Fruit fly (Drosophila melanogaster) whole organism, embryonic: ENCODE measurements around the gene Pvr.

Experiments used
- Adf1 ChIP-seq: fragments of 200-800 bp; sonication (Bioruptor generic); IDR thresholded peaks from 2 replicates; pipeline ENCODE4 v1.3.6; 2022; ENCODE audit warnings: missing biosample characterization, missing genetic modification characterization
- Aef1 ChIP-seq: fragments of 200-800 bp; sonication (Bioruptor generic); IDR thresholded peaks from 3 replicates; pipeline ENCODE4 v1.3.6; 2022; ENCODE audit warnings: missing biosample characterization, missing genetic modification characterization
- B-H2 ChIP-seq: fragments of 200-800 bp; sonication (Bioruptor generic); optimal IDR thresholded peaks from 2 replicates; lab custom pipeline; 2018; ENCODE audit warnings: missing biosample characterization, mild to moderate bottlenecking, missing genetic modification characterization
- BEAF-32 ChIP-seq: fragments of 200-800 bp; sonication (Bioruptor generic); optimal IDR thresholded peaks from 3 replicates; lab custom pipeline; 2017; ENCODE audit warnings: missing biosample characterization, missing genetic modification characterization, mild to moderate bottlenecking, moderate library complexity, missing genetic modification reagents
- C15 ChIP-seq: fragments of 200-800 bp; sonication (Bioruptor generic); IDR thresholded peaks from 3 replicates; pipeline ENCODE4 v1.3.6; 2022; ENCODE audit warnings: missing biosample characterization, missing genetic modification characterization
- CG10274 ChIP-seq: fragments of 200-800 bp; sonication (Bioruptor generic); optimal IDR thresholded peaks from 3 replicates; lab custom pipeline; 2017; ENCODE audit warnings: missing biosample characterization, mild to moderate bottlenecking, missing genetic modification characterization
- CG10979 ChIP-seq: fragments of 200-800 bp; sonication (Bioruptor generic); optimal IDR thresholded peaks from 2 replicates; lab custom pipeline; 2018; ENCODE audit warnings: missing biosample characterization, mild to moderate bottlenecking, missing genetic modification characterization, moderate library complexity
- CG12219 ChIP-seq: fragments of 200-800 bp; sonication (Bioruptor generic); optimal IDR thresholded peaks from 3 replicates; lab custom pipeline; 2018; ENCODE audit warnings: missing biosample characterization, mild to moderate bottlenecking, missing genetic modification characterization
- CG15011 ChIP-seq: fragments of 200-800 bp; sonication (Bioruptor generic); optimal IDR thresholded peaks from 3 replicates; lab custom pipeline; 2018; ENCODE audit warnings: missing biosample characterization, mild to moderate bottlenecking, missing genetic modification characterization
- CG15601 ChIP-seq: fragments of 200-800 bp; sonication (Bioruptor generic); optimal IDR thresholded peaks from 3 replicates; lab custom pipeline; 2019; ENCODE audit warnings: missing biosample characterization, mild to moderate bottlenecking, missing genetic modification characterization, moderate library complexity
- CG15696 ChIP-seq: fragments of 200-800 bp; sonication (Bioruptor generic); optimal IDR thresholded peaks from 2 replicates; lab custom pipeline; 2019; ENCODE audit warnings: missing biosample characterization, mild to moderate bottlenecking, missing genetic modification characterization, moderate library complexity
- CG1603 ChIP-seq: fragments of 200-800 bp; sonication (Bioruptor generic); optimal IDR thresholded peaks from 2 replicates; lab custom pipeline; 2019; ENCODE audit warnings: missing biosample characterization, mild to moderate bottlenecking, missing genetic modification characterization, moderate library complexity
- CG17802 ChIP-seq: fragments of 200-800 bp; sonication (Bioruptor generic); optimal IDR thresholded peaks from 2 replicates; lab custom pipeline; 2018; ENCODE audit warnings: missing biosample characterization, mild to moderate bottlenecking, missing genetic modification characterization, moderate library complexity
- CG2712 ChIP-seq: fragments of 200-800 bp; optimal IDR thresholded peaks from 3 replicates; lab custom pipeline; 2019; ENCODE audit warnings: missing biosample characterization, mild to moderate bottlenecking, missing genetic modification characterization, moderate library complexity
- CG30431 ChIP-seq: fragments of 200-800 bp; sonication (Bioruptor generic); optimal IDR thresholded peaks from 2 replicates; lab custom pipeline; 2017; ENCODE audit warnings: missing biosample characterization, missing genetic modification characterization
- CG3847 ChIP-seq: fragments of 200-800 bp; sonication (Bioruptor generic); IDR thresholded peaks from 2 replicates; pipeline ENCODE4 v1.3.6; 2022; ENCODE audit warnings: missing biosample characterization, missing genetic modification characterization
- CG6689 ChIP-seq: fragments of 200-800 bp; sonication (Bioruptor generic); IDR thresholded peaks from 2 replicates; pipeline ENCODE4 v1.3.6; 2022; ENCODE audit warnings: missing biosample characterization, missing genetic modification characterization
- CG7556 ChIP-seq: fragments of 200-800 bp; sonication (Bioruptor generic); optimal IDR thresholded peaks from 2 replicates; lab custom pipeline; 2017; ENCODE audit warnings: missing biosample characterization, mild to moderate bottlenecking, missing genetic modification characterization
- CG8388 ChIP-seq: fragments of 200-800 bp; sonication (Bioruptor generic); optimal IDR thresholded peaks from 2 replicates; lab custom pipeline; 2019; ENCODE audit warnings: missing biosample characterization, mild to moderate bottlenecking, missing genetic modification characterization, moderate library complexity
- CG9876 ChIP-seq: fragments of 200-800 bp; sonication (Bioruptor generic); optimal IDR thresholded peaks from 2 replicates; lab custom pipeline; 2016; ENCODE audit warnings: missing biosample characterization, missing genetic modification characterization
- Dfd ChIP-seq, 2 experiments: fragments of >200 bp; optimal IDR thresholded peaks; 2 replicates each; lab custom pipeline; 2017; ENCODE audit warnings: missing biosample characterization in 2 of 2, missing genetic modification characterization in 2 of 2
- Dll ChIP-seq: fragments of 200-800 bp; sonication (Bioruptor generic); IDR thresholded peaks from 4 replicates; pipeline ENCODE4 v1.3.6; 2022; ENCODE audit warnings: missing biosample characterization, missing genetic modification characterization; ENCODE audit not compliant: partially characterized antibody
- E2f2 ChIP-seq: fragments of 200-800 bp; sonication (Bioruptor generic); IDR thresholded peaks from 2 replicates; pipeline ENCODE4 v1.3.6; 2022; ENCODE audit warnings: missing biosample characterization, missing genetic modification characterization
- Fer2 ChIP-seq: fragments of 200-800 bp; sonication (Bioruptor generic); optimal IDR thresholded peaks from 2 replicates; lab custom pipeline; 2018; ENCODE audit warnings: missing biosample characterization, mild to moderate bottlenecking, missing genetic modification characterization, moderate library complexity
- Gug ChIP-seq: fragments of 200-800 bp; sonication (Bioruptor generic); IDR thresholded peaks from 4 replicates; pipeline ENCODE4 v1.3.6; 2022; ENCODE audit warnings: missing biosample characterization, missing genetic modification characterization
- H15 ChIP-seq: fragments of 200-800 bp; sonication (Bioruptor generic); IDR thresholded peaks from 3 replicates; pipeline ENCODE4 v1.3.6; 2022; ENCODE audit warnings: missing biosample characterization, missing genetic modification characterization
- Hr51 ChIP-seq, 2 experiments: fragments of 200-800 bp; sonication (Bioruptor generic); optimal IDR thresholded peaks; 2 replicates in 1 of 2; 3 replicates in 1 of 2; lab custom pipeline; 2016 to 2018; ENCODE audit warnings: missing biosample characterization in 2 of 2, missing genetic modification characterization in 2 of 2, mild to moderate bottlenecking in 1 of 2, moderate library complexity in 1 of 2
- Mad ChIP-seq: fragments of 200-800 bp; sonication (Bioruptor generic); optimal IDR thresholded peaks from 2 replicates; lab custom pipeline; 2016; ENCODE audit warnings: missing biosample characterization, missing genetic modification characterization
- Nf-YB ChIP-seq: fragments of 200-800 bp; sonication (Bioruptor generic); optimal IDR thresholded peaks from 3 replicates; lab custom pipeline; 2019; ENCODE audit warnings: missing biosample characterization, mild to moderate bottlenecking, missing genetic modification characterization, moderate library complexity
- Poxn ChIP-seq: fragments of 200-800 bp; sonication (Bioruptor generic); IDR thresholded peaks from 2 replicates; pipeline ENCODE4 v1.3.6; 2022; ENCODE audit warnings: missing biosample characterization, missing genetic modification characterization
- Ptx1 ChIP-seq: fragments of 200-800 bp; sonication (Bioruptor generic); IDR thresholded peaks from 2 replicates; pipeline ENCODE4 v1.3.6; 2022; ENCODE audit warnings: missing biosample characterization, missing genetic modification characterization
- Rfx ChIP-seq: fragments of 200-800 bp; sonication (Bioruptor generic); IDR thresholded peaks from 2 replicates; pipeline ENCODE4 v1.3.6; 2022; ENCODE audit warnings: missing biosample characterization, missing genetic modification characterization
- Trl ChIP-seq, 3 experiments: fragments of >200 bp in 2 of 3; fragments of 200-800 bp in 1 of 3; sonication (Bioruptor generic) in 1 of 3; optimal IDR thresholded peaks; 2 replicates in 1 of 3; 3 replicates in 2 of 3; lab custom pipeline; 2016 to 2017; ENCODE audit warnings: missing biosample characterization in 1 of 3, missing genetic modification characterization in 1 of 3
- chn ChIP-seq: fragments of 200-800 bp; sonication (Bioruptor generic); optimal IDR thresholded peaks from 2 replicates; lab custom pipeline; 2016; ENCODE audit warnings: missing biosample characterization, missing genetic modification characterization
- dmrt11E ChIP-seq: fragments of 200-800 bp; sonication (Bioruptor generic); optimal IDR thresholded peaks from 3 replicates; lab custom pipeline; 2018; ENCODE audit warnings: missing biosample characterization, mild to moderate bottlenecking, missing genetic modification characterization, moderate library complexity
- dpn ChIP-seq, 2 experiments: fragments of 200-800 bp; sonication (Bioruptor generic); optimal IDR thresholded peaks; 3 replicates each; lab custom pipeline; 2016; ENCODE audit warnings: missing biosample characterization in 2 of 2, missing genetic modification characterization in 2 of 2
- emc ChIP-seq: fragments of 200-800 bp; sonication (Bioruptor generic); optimal IDR thresholded peaks from 2 replicates; lab custom pipeline; 2016; ENCODE audit warnings: missing biosample characterization, missing genetic modification characterization
- nmo ChIP-seq: fragments of 200-800 bp; sonication (Bioruptor generic); optimal IDR thresholded peaks from 2 replicates; lab custom pipeline; 2018; ENCODE audit warnings: missing biosample characterization, mild to moderate bottlenecking, missing genetic modification characterization, moderate library complexity
- pb ChIP-seq: fragments of 200-800 bp; sonication (Bioruptor generic); optimal IDR thresholded peaks from 3 replicates; lab custom pipeline; 2016; ENCODE audit warnings: missing biosample characterization, missing genetic modification characterization
- pnt ChIP-seq: fragments of 200-800 bp; sonication (Bioruptor generic); optimal IDR thresholded peaks from 3 replicates; lab custom pipeline; 2016; ENCODE audit warnings: missing biosample characterization, missing genetic modification characterization
- ranshi ChIP-seq: fragments of 200-800 bp; sonication (Bioruptor generic); IDR thresholded peaks from 2 replicates; pipeline ENCODE4 v1.3.6; 2022; ENCODE audit warnings: missing biosample characterization, missing genetic modification characterization
- row ChIP-seq: fragments of 200-800 bp; sonication (Bioruptor generic); IDR thresholded peaks from 3 replicates; pipeline ENCODE4 v1.3.6; 2022; ENCODE audit warnings: missing biosample characterization, missing genetic modification characterization
- sima ChIP-seq: fragments of 200-800 bp; sonication (Bioruptor generic); optimal IDR thresholded peaks from 2 replicates; lab custom pipeline; 2016; ENCODE audit warnings: missing biosample characterization, missing genetic modification characterization
- sisA ChIP-seq: fragments of 200-800 bp; sonication (Bioruptor generic); IDR thresholded peaks from 2 replicates; pipeline ENCODE4 v1.3.6; 2022; ENCODE audit warnings: missing biosample characterization, missing genetic modification characterization
- so ChIP-seq: fragments of 200-800 bp; sonication (Bioruptor generic); IDR thresholded peaks from 3 replicates; pipeline ENCODE4 v1.3.6; 2022; ENCODE audit warnings: missing biosample characterization, missing genetic modification characterization
- sob ChIP-seq: fragments of 200-800 bp; sonication (Bioruptor generic); IDR thresholded peaks from 2 replicates; pipeline ENCODE4 v1.3.6; 2022; ENCODE audit warnings: missing biosample characterization, missing genetic modification characterization
- sug ChIP-seq: fragments of 200-800 bp; optimal IDR thresholded peaks from 2 replicates; lab custom pipeline; 2019; ENCODE audit warnings: missing biosample characterization, mild to moderate bottlenecking, missing genetic modification characterization, moderate library complexity
- ttk ChIP-seq: fragments of 200-800 bp; sonication (Bioruptor generic); IDR thresholded peaks from 2 replicates; pipeline ENCODE4 v2.1.2; 2022; ENCODE audit warnings: missing biosample characterization, missing genetic modification characterization
- tx ChIP-seq: fragments of 200-800 bp; sonication (Bioruptor generic); optimal IDR thresholded peaks from 2 replicates; lab custom pipeline; 2016; ENCODE audit warnings: missing biosample characterization, missing genetic modification characterization
- unpg ChIP-seq: fragments of 200-800 bp; sonication (Bioruptor generic); optimal IDR thresholded peaks from 3 replicates; lab custom pipeline; 2018; ENCODE audit warnings: missing biosample characterization, mild to moderate bottlenecking, missing genetic modification characterization, moderate library complexity
- vvl ChIP-seq: fragments of 200-800 bp; sonication (Bioruptor generic); IDR thresholded peaks from 2 replicates; pipeline ENCODE4 v1.3.6; 2022; ENCODE audit warnings: missing biosample characterization, missing genetic modification characterization

Pvr gene

dm6 chr2L:8229628-8230027, 10.1 kb downstream of the Pvr start (continued):
- TF ChIP-seq so (GFP tag; lab: Robert Waterston, UW), result no peak
- TF ChIP-seq CG7556 (GFP tag; lab: Kevin White, UChicago), result no peak
- TF ChIP-seq Gug (GFP tag; lab: Robert Waterston, UW), result 0 out of 4 replicates have a peak, but pooled peaks have one; percentile 24
- no peak for TF ChIP-seq CG15601
- peak; percentile 25; the same call in 1 of the 2 replicates for TF ChIP-seq sisA (GFP tag; lab: Robert Waterston, UW)
- peak; percentile 64 for TF ChIP-seq Ptx1
- TF ChIP-seq pb (GFP tag; lab: Kevin White, UChicago), result no peak
- no peak for TF ChIP-seq CG10274 (GFP tag; lab: Kevin White, UChicago)
- TF ChIP-seq CG30431 (GFP tag; lab: Kevin White, UChicago), result no peak
- peak; percentile 52; the same call in 1 of the 2 replicates for TF ChIP-seq CG6689
- TF ChIP-seq chn, result peak; percentile 14
- TF ChIP-seq CG2712 (tag; lab: Kevin White, UChicago), result peak; percentile 40
- peak; percentile 70 for TF ChIP-seq row (GFP tag; lab: Robert Waterston, UW)
- TF ChIP-seq CG17802 (tag; lab: Kevin White, UChicago), result no peak
- no peak for TF ChIP-seq CG12219
- peak; percentile 37; the same call in 2 of the 3 replicates for TF ChIP-seq H15
- no peak for TF ChIP-seq CG15696 (tag; lab: Kevin White, UChicago)
- no peak for TF ChIP-seq C15 (GFP tag; lab: Robert Waterston, UW)
- no peak for TF ChIP-seq tx (GFP tag; lab: Kevin White, UChicago)
- TF ChIP-seq vvl (GFP tag; lab: Robert Waterston, UW), result peak; percentile 62
- peak; percentile 53 for TF ChIP-seq Rfx (GFP tag; lab: Robert Waterston, UW)
- TF ChIP-seq Adf1 (GFP tag; lab: Robert Waterston, UW), result no peak
- TF ChIP-seq Aef1 (GFP tag; lab: Robert Waterston, UW), result no peak
- no peak for TF ChIP-seq CG9876
- TF ChIP-seq Dll (GFP tag; lab: Robert Waterston, UW), result no peak
- peak in 1 of 2 experiments; percentile 35 for TF ChIP-seq Hr51 (GFP tag; optimal IDR thresholded peaks at IDR 0.05; lab: Kevin White, UChicago)
- peak; percentile 28; the same call in 1 of the 2 replicates for TF ChIP-seq sob (GFP tag; lab: Robert Waterston, UW)
- no peak for TF ChIP-seq dpn (GFP tag; optimal IDR thresholded peaks at IDR 0.05; lab: Kevin White, UChicago)
- no peak for TF ChIP-seq B-H2 (GFP tag; lab: Kevin White, UChicago)
- no peak for TF ChIP-seq Mad (GFP tag; lab: Kevin White, UChicago)
- no peak for TF ChIP-seq ranshi (GFP tag; lab: Robert Waterston, UW)
- TF ChIP-seq Trl (optimal IDR thresholded peaks at IDR 0.05; lab: Kevin White, UChicago), result no peak
- no peak for TF ChIP-seq Trl (GFP tag; optimal IDR thresholded peaks at IDR 0.05; lab: Kevin White, UChicago)
- peak; percentile 40 for TF ChIP-seq unpg
- no peak for TF ChIP-seq Dfd (GFP tag; optimal IDR thresholded peaks at IDR 0.05; lab: Kevin White, UChicago)
- peak; percentile 22; the same call in 1 of the 2 replicates for TF ChIP-seq E2f2 (GFP tag; lab: Robert Waterston, UW)
- TF ChIP-seq emc, result no peak
- TF ChIP-seq Poxn (GFP tag; lab: Robert Waterston, UW), result no peak
- TF ChIP-seq CG1603 (tag; lab: Kevin White, UChicago), result peak; percentile 13
- TF ChIP-seq sug, result no peak
- no peak for TF ChIP-seq CG15011 (GFP tag; lab: Kevin White, UChicago)
- TF ChIP-seq CG3847 (GFP tag; lab: Robert Waterston, UW), result peak; percentile 46
- TF ChIP-seq Fer2 (tag; lab: Kevin White, UChicago), result no peak
- TF ChIP-seq BEAF-32 (GFP tag; lab: Kevin White, UChicago), result no peak
- TF ChIP-seq ttk (GFP tag; lab: Robert Waterston, UW), result 0 out of 2 replicates have a peak, but pooled peaks have one; percentile 23
- TF ChIP-seq dmrt11E (tag; lab: Kevin White, UChicago), result peak; percentile 47
- peak; percentile 7 for TF ChIP-seq CG8388 (GFP tag; lab: Kevin White, UChicago)
- TF ChIP-seq pnt (GFP tag; lab: Kevin White, UChicago), result peak; percentile 14
- peak; percentile 27 for TF ChIP-seq CG10979 (tag; lab: Kevin White, UChicago)
- TF ChIP-seq nmo (GFP tag; lab: Kevin White, UChicago), result peak; percentile 32
- TF ChIP-seq Nf-YB, result no peak
- TF ChIP-seq sima (GFP tag; lab: Kevin White, UChicago), result no peak
